Fruit fly (Drosophila melanogaster) whole organism, embryonic: Measurements from ENCODE around the gene AstA-R1.
A peak's percentile ranks its signal among the peaks of the same experiment; 100 is the strongest.

ENCODE experiments used
- Ada2b ChIP-seq: fragments of 200-800 bp; sonication (Bioruptor generic); IDR thresholded peaks from 2 replicates; pipeline ENCODE4 v1.3.6; 2022; ENCODE audit warnings: missing biosample characterization, missing genetic modification characterization
- CG10267 ChIP-seq: fragments of 200-800 bp; sonication (Bioruptor generic); optimal IDR thresholded peaks from 2 replicates; lab custom pipeline; 2018; ENCODE audit warnings: missing biosample characterization, mild to moderate bottlenecking, missing genetic modification characterization, moderate library complexity
- CG10321 ChIP-seq: fragments of 200-800 bp; sonication (Bioruptor generic); IDR thresholded peaks from 2 replicates; pipeline ENCODE4 v1.3.6; 2022; ENCODE audit warnings: missing biosample characterization, missing genetic modification characterization
- CG10979 ChIP-seq: fragments of 200-800 bp; sonication (Bioruptor generic); optimal IDR thresholded peaks from 2 replicates; lab custom pipeline; 2018; ENCODE audit warnings: missing biosample characterization, mild to moderate bottlenecking, missing genetic modification characterization, moderate library complexity
- CG11504 ChIP-seq: fragments of 200-800 bp; sonication (Bioruptor generic); optimal IDR thresholded peaks from 3 replicates; lab custom pipeline; 2019; ENCODE audit warnings: missing biosample characterization, mild to moderate bottlenecking, missing genetic modification characterization, moderate library complexity
- CG12659 ChIP-seq: fragments of 200-800 bp; sonication (Bioruptor generic); optimal IDR thresholded peaks from 3 replicates; lab custom pipeline; 2017; ENCODE audit warnings: mild to moderate bottlenecking, missing biosample characterization, missing genetic modification reagents, missing genetic modification characterization
- CG15073 ChIP-seq: fragments of 200-800 bp; sonication (Bioruptor generic); optimal IDR thresholded peaks from 2 replicates; lab custom pipeline; 2016; ENCODE audit warnings: missing biosample characterization, missing genetic modification characterization
- CG15479 ChIP-seq: fragments of 200-800 bp; sonication (Bioruptor generic); optimal IDR thresholded peaks from 3 replicates; lab custom pipeline; 2019; ENCODE audit warnings: missing biosample characterization, mild to moderate bottlenecking, missing genetic modification characterization, moderate library complexity
- CG1603 ChIP-seq: fragments of 200-800 bp; sonication (Bioruptor generic); optimal IDR thresholded peaks from 2 replicates; lab custom pipeline; 2019; ENCODE audit warnings: missing biosample characterization, mild to moderate bottlenecking, missing genetic modification characterization, moderate library complexity
- CG18262 ChIP-seq: fragments of 200-800 bp; optimal IDR thresholded peaks from 3 replicates; lab custom pipeline; 2019; ENCODE audit warnings: missing biosample characterization, mild to moderate bottlenecking, missing genetic modification characterization, moderate library complexity
- CG2678 ChIP-seq: fragments of 200-800 bp; sonication (Bioruptor generic); optimal IDR thresholded peaks from 3 replicates; lab custom pipeline; 2019; ENCODE audit warnings: missing biosample characterization, mild to moderate bottlenecking, missing genetic modification characterization, moderate library complexity
- CG31441 ChIP-seq: fragments of 200-800 bp; sonication (Bioruptor generic); IDR thresholded peaks from 2 replicates; pipeline ENCODE4 v1.3.6; 2022; ENCODE audit warnings: missing biosample characterization, missing genetic modification characterization
- CG4707 ChIP-seq: fragments of 200-800 bp; sonication (Bioruptor generic); optimal IDR thresholded peaks from 2 replicates; lab custom pipeline; 2018; ENCODE audit warnings: missing biosample characterization, mild to moderate bottlenecking, missing genetic modification characterization, moderate library complexity
- CG5180 ChIP-seq: fragments of 200-800 bp; sonication (Bioruptor generic); optimal IDR thresholded peaks from 3 replicates; lab custom pipeline; 2017; ENCODE audit warnings: missing biosample characterization, missing genetic modification characterization, mild to moderate bottlenecking, moderate library complexity, missing genetic modification reagents
- CG6254 ChIP-seq: fragments of 200-800 bp; sonication (Bioruptor generic); optimal IDR thresholded peaks from 3 replicates; lab custom pipeline; 2017; ENCODE audit warnings: mild to moderate bottlenecking, missing biosample characterization, missing genetic modification reagents, missing genetic modification characterization
- CG7839 ChIP-seq: fragments of 200-800 bp; sonication (Bioruptor generic); optimal IDR thresholded peaks from 3 replicates; lab custom pipeline; 2018; ENCODE audit warnings: missing biosample characterization, mild to moderate bottlenecking, missing genetic modification characterization, moderate library complexity
- CG8290 ChIP-seq, 3 experiments: fragments of 200-800 bp; sonication (Bioruptor generic); optimal IDR thresholded peaks; 2 replicates each; lab custom pipeline; 2016 to 2019; ENCODE audit warnings: missing biosample characterization in 3 of 3, missing genetic modification characterization in 3 of 3, mild to moderate bottlenecking in 2 of 3, moderate library complexity in 1 of 3
- CG8388 ChIP-seq: fragments of 200-800 bp; sonication (Bioruptor generic); optimal IDR thresholded peaks from 2 replicates; lab custom pipeline; 2019; ENCODE audit warnings: missing biosample characterization, mild to moderate bottlenecking, missing genetic modification characterization, moderate library complexity
- CG8478 ChIP-seq: fragments of >200 bp; optimal IDR thresholded peaks from 2 replicates; lab custom pipeline; 2018
- CG9817 ChIP-seq: fragments of 200-800 bp; sonication (Bioruptor generic); optimal IDR thresholded peaks from 2 replicates; lab custom pipeline; 2018; ENCODE audit warnings: missing biosample characterization, mild to moderate bottlenecking, missing genetic modification characterization, moderate library complexity
- D19A ChIP-seq: fragments of 200-800 bp; optimal IDR thresholded peaks from 3 replicates; lab custom pipeline; 2019; ENCODE audit warnings: missing biosample characterization, mild to moderate bottlenecking, missing genetic modification characterization, moderate library complexity
- Hr51 ChIP-seq, 2 experiments: fragments of 200-800 bp; sonication (Bioruptor generic); optimal IDR thresholded peaks; 2 replicates in 1 of 2; 3 replicates in 1 of 2; lab custom pipeline; 2016 to 2018; ENCODE audit warnings: missing biosample characterization in 2 of 2, missing genetic modification characterization in 2 of 2, mild to moderate bottlenecking in 1 of 2, moderate library complexity in 1 of 2
- Med ChIP-seq: fragments of 200-800 bp; sonication (Bioruptor generic); peaks from one replicate; lab custom pipeline; 2016; ENCODE audit warnings: missing biosample characterization, missing genetic modification characterization, mild to moderate bottlenecking, inconsistent platforms, moderate library complexity
- Oaz ChIP-seq: fragments of 200-800 bp; sonication (Bioruptor generic); IDR thresholded peaks from 2 replicates; pipeline ENCODE4 v1.3.6; 2022; ENCODE audit warnings: missing biosample characterization, missing genetic modification characterization
- Oli ChIP-seq: fragments of 200-800 bp; sonication (Bioruptor generic); optimal IDR thresholded peaks from 2 replicates; lab custom pipeline; 2018; ENCODE audit warnings: missing biosample characterization, mild to moderate bottlenecking, missing genetic modification characterization, moderate library complexity
- Ssrp ChIP-seq: fragments of 200-800 bp; sonication (Bioruptor generic); optimal IDR thresholded peaks from 2 replicates; lab custom pipeline; 2018; ENCODE audit warnings: missing biosample characterization, mild to moderate bottlenecking, missing genetic modification characterization, moderate library complexity
- az2 ChIP-seq: fragments of 200-800 bp; sonication (Bioruptor generic); optimal IDR thresholded peaks from 3 replicates; lab custom pipeline; 2016; ENCODE audit warnings: missing biosample characterization, missing genetic modification characterization
- bsh ChIP-seq, 2 experiments: fragments of 200-800 bp; sonication (Bioruptor generic); optimal IDR thresholded peaks; 2 replicates each; lab custom pipeline; 2017 to 2018; ENCODE audit warnings: mild to moderate bottlenecking in 2 of 2, missing biosample characterization in 2 of 2, missing genetic modification characterization in 2 of 2, moderate library complexity in 1 of 2
- cas ChIP-seq: fragments of 200-800 bp; sonication (Bioruptor generic); IDR thresholded peaks from 2 replicates; pipeline ENCODE4 v1.3.6; 2022; ENCODE audit warnings: missing biosample characterization, missing genetic modification characterization
- dmrt11E ChIP-seq: fragments of 200-800 bp; sonication (Bioruptor generic); optimal IDR thresholded peaks from 3 replicates; lab custom pipeline; 2018; ENCODE audit warnings: missing biosample characterization, mild to moderate bottlenecking, missing genetic modification characterization, moderate library complexity
- dmrt99B ChIP-seq: fragments of 200-800 bp; sonication (Bioruptor generic); optimal IDR thresholded peaks from 2 replicates; lab custom pipeline; 2018; ENCODE audit warnings: missing biosample characterization, mild to moderate bottlenecking, missing genetic modification characterization, moderate library complexity
- dpn ChIP-seq, 2 experiments: fragments of 200-800 bp; sonication (Bioruptor generic); optimal IDR thresholded peaks; 3 replicates each; lab custom pipeline; 2016; ENCODE audit warnings: missing biosample characterization in 2 of 2, missing genetic modification characterization in 2 of 2
- fd96Cb ChIP-seq: fragments of 200-800 bp; sonication (Bioruptor generic); optimal IDR thresholded peaks from 2 replicates; lab custom pipeline; 2018; ENCODE audit warnings: missing biosample characterization, mild to moderate bottlenecking, missing genetic modification characterization, moderate library complexity
- gcm ChIP-seq: fragments of 200-800 bp; sonication (Bioruptor generic); optimal IDR thresholded peaks from 2 replicates; lab custom pipeline; 2019; ENCODE audit warnings: missing biosample characterization, mild to moderate bottlenecking, missing genetic modification characterization, moderate library complexity
- gem ChIP-seq: fragments of 200-800 bp; sonication (Bioruptor generic); optimal IDR thresholded peaks from 2 replicates; lab custom pipeline; 2019; ENCODE audit warnings: missing biosample characterization, mild to moderate bottlenecking, missing genetic modification characterization, moderate library complexity
- lbe ChIP-seq: fragments of 200-800 bp; sonication (Bioruptor generic); optimal IDR thresholded peaks from 2 replicates; lab custom pipeline; 2016; ENCODE audit warnings: missing biosample characterization, mild to moderate bottlenecking, missing genetic modification characterization
- nmo ChIP-seq: fragments of 200-800 bp; sonication (Bioruptor generic); optimal IDR thresholded peaks from 2 replicates; lab custom pipeline; 2018; ENCODE audit warnings: missing biosample characterization, mild to moderate bottlenecking, missing genetic modification characterization, moderate library complexity
- nom ChIP-seq: fragments of 200-800 bp; sonication (Bioruptor generic); optimal IDR thresholded peaks from 2 replicates; lab custom pipeline; 2017; ENCODE audit warnings: missing biosample characterization, missing genetic modification characterization, mild to moderate bottlenecking, moderate library complexity, missing genetic modification reagents
- pita ChIP-seq: fragments of 200-800 bp; sonication (Bioruptor generic); optimal IDR thresholded peaks from 2 replicates; lab custom pipeline; 2017; ENCODE audit warnings: missing biosample characterization, mild to moderate bottlenecking, missing genetic modification characterization
- prd ChIP-seq, 3 experiments: fragments of >200 bp in 2 of 3; fragments of 200-800 bp in 1 of 3; sonication (Bioruptor generic) in 1 of 3; optimal IDR thresholded peaks in 2 of 3; IDR thresholded peaks in 1 of 3; 2 replicates in 2 of 3; 3 replicates in 1 of 3; pipeline versions ENCODE4 v1.3.6 to Lab custom; 2017 to 2022; ENCODE audit warnings: missing biosample characterization in 1 of 3, missing genetic modification characterization in 1 of 3
- pros ChIP-seq: fragments of 200-800 bp; sonication (Bioruptor generic); optimal IDR thresholded peaks from 3 replicates; lab custom pipeline; 2019; ENCODE audit warnings: missing biosample characterization, mild to moderate bottlenecking, missing genetic modification characterization, moderate library complexity
- pum ChIP-seq: fragments of 200-800 bp; sonication (Bioruptor generic); optimal IDR thresholded peaks from 2 replicates; lab custom pipeline; 2016; ENCODE audit warnings: missing biosample characterization, missing genetic modification characterization
- seq ChIP-seq: fragments of 200-800 bp; sonication (Bioruptor generic); IDR thresholded peaks from 2 replicates; pipeline ENCODE4 v1.3.6; 2022; ENCODE audit warnings: missing biosample characterization, missing genetic modification characterization
- tap ChIP-seq: fragments of 200-800 bp; optimal IDR thresholded peaks from 3 replicates; lab custom pipeline; 2019; ENCODE audit warnings: missing biosample characterization, mild to moderate bottlenecking, missing genetic modification characterization, moderate library complexity
- ttk ChIP-seq: fragments of 200-800 bp; sonication (Bioruptor generic); IDR thresholded peaks from 2 replicates; pipeline ENCODE4 v2.1.2; 2022; ENCODE audit warnings: missing biosample characterization, missing genetic modification characterization
- unpg ChIP-seq: fragments of 200-800 bp; sonication (Bioruptor generic); optimal IDR thresholded peaks from 3 replicates; lab custom pipeline; 2018; ENCODE audit warnings: missing biosample characterization, mild to moderate bottlenecking, missing genetic modification characterization, moderate library complexity

Gene AstA-R1

DNA sequence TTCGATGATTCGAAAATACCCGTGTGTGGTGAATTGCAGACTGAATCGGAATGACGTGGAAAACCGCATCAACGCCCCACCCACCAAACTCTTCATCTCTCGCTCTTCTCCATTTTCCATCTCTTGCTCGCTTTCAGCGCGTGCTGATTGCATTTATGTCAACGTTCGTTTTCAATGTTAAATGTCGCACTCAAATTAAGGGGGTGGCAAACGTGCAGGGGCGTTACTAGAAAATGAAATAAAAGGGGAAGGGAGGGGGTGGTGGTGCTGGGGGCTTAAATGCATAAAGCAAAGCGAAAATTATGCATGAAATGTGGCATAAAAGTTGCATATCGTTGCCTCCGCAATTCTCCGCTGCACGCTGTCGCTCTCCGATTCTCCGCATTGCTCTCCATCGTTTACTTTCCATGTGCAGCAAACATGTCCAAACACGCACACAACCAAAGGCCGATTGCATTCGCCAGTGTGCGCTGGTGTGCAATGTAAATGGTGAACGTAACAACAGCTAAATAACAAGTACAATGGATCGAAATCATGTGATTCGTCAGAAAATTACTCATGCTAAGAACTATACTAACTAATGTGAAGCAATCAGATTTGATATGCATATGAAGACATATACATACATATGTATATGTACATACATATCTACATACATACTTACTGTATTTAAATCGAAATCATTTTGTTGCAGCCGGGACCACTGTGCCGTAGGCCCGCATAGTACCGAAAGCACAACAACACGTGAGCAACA, 107.6 kb downstream of the AstA-R1 start:
- no peak for TF ChIP-seq CG10321
- TF ChIP-seq CG8290 (GFP tag; optimal IDR thresholded peaks at IDR 0.05; lab: Kevin White, UChicago): no peak
- TF ChIP-seq CG8290 (tag; optimal IDR thresholded peaks at IDR 0.05; lab: Kevin White, UChicago): no peak
- TF ChIP-seq CG5180: peak; percentile 17
- peak; percentile 69 for TF ChIP-seq lbe
- TF ChIP-seq CG15479 (GFP tag; lab: Kevin White, UChicago): peak; percentile 79
- TF ChIP-seq nmo: peak; percentile 27
- TF ChIP-seq gcm (GFP tag; lab: Kevin White, UChicago): peak; percentile 91
- TF ChIP-seq Med: peak; percentile 72
- TF ChIP-seq CG18262 (tag; lab: Kevin White, UChicago): peak; percentile 41
- peak; percentile 5 for TF ChIP-seq dmrt11E
- TF ChIP-seq CG8388: peak; percentile 42
- peak; percentile 73 for TF ChIP-seq CG1603 (tag; lab: Kevin White, UChicago)
- TF ChIP-seq Ada2b (GFP tag; lab: Robert Waterston, UW): no peak
- peak; percentile 76 for TF ChIP-seq nom
- TF ChIP-seq cas: no peak
- no peak for TF ChIP-seq seq (GFP tag; lab: Robert Waterston, UW)
- TF ChIP-seq Oaz (GFP tag; lab: Robert Waterston, UW): no peak
- peak; percentile 42 for TF ChIP-seq unpg (GFP tag; lab: Kevin White, UChicago)
- TF ChIP-seq CG15073 (GFP tag; lab: Kevin White, UChicago): no peak
- TF ChIP-seq dmrt99B (tag; lab: Kevin White, UChicago): peak; percentile 52
- TF ChIP-seq CG6254 (GFP tag; lab: Kevin White, UChicago): peak; percentile 17
- peak; percentile 68 for TF ChIP-seq CG31441 (GFP tag; lab: Robert Waterston, UW)
- peak; percentile 46 for TF ChIP-seq CG11504 (tag; lab: Kevin White, UChicago)
- peak; percentile 7 for TF ChIP-seq pum (GFP tag; lab: Kevin White, UChicago)
- peak in 1 of 2 experiments; percentile 28 for TF ChIP-seq dpn (GFP tag; optimal IDR thresholded peaks at IDR 0.05; lab: Kevin White, UChicago)
- TF ChIP-seq pros (GFP tag; lab: Kevin White, UChicago): no peak
- TF ChIP-seq prd (optimal IDR thresholded peaks at IDR 0.05; lab: Kevin White, UChicago): no peak
- 0 out of 3 replicates have a peak, but pooled peaks have one; percentile 27 for TF ChIP-seq prd (GFP tag; IDR thresholded peaks at IDR 0.05; lab: Robert Waterston, UW)
- no peak for TF ChIP-seq CG12659 (GFP tag; lab: Kevin White, UChicago)
- TF ChIP-seq CG7839 (tag; lab: Kevin White, UChicago): peak; percentile 27
- peak; percentile 55 for TF ChIP-seq Oli (tag; lab: Kevin White, UChicago)
- TF ChIP-seq tap (tag; lab: Kevin White, UChicago): peak; percentile 13
- TF ChIP-seq az2 (GFP tag; lab: Kevin White, UChicago): peak; percentile 27
- TF ChIP-seq CG10979: peak; percentile 43
- TF ChIP-seq Hr51 (GFP tag; optimal IDR thresholded peaks at IDR 0.05; lab: Kevin White, UChicago): peak in 1 of 2 experiments; percentile 35
- peak; percentile 20 for TF ChIP-seq fd96Cb (tag; lab: Kevin White, UChicago)
- no peak for TF ChIP-seq CG10267 (tag; lab: Kevin White, UChicago)
- no peak for TF ChIP-seq Ssrp (tag; lab: Kevin White, UChicago)
- TF ChIP-seq CG8478 (lab: Kevin White, UChicago): no peak
- no peak for TF ChIP-seq pita (GFP tag; lab: Kevin White, UChicago)
- TF ChIP-seq ttk (GFP tag; lab: Robert Waterston, UW): peak; percentile 35; the same call in 1 of the 2 replicates
- no peak for TF ChIP-seq CG9817
- TF ChIP-seq gem (tag; lab: Kevin White, UChicago): peak; percentile 45
- peak; percentile 58 to 89 for TF ChIP-seq bsh (GFP tag; optimal IDR thresholded peaks at IDR 0.05; lab: Kevin White, UChicago)
- TF ChIP-seq CG2678 (tag; lab: Kevin White, UChicago): peak; percentile 11
- peak; percentile 9 for TF ChIP-seq D19A (tag; lab: Kevin White, UChicago)
- peak; percentile 44 for TF ChIP-seq CG4707 (GFP tag; lab: Kevin White, UChicago)
